Fruit fly (Drosophila melanogaster) whole organism, embryonic: ENCODE measurements around the gene CG8097.

Source experiments
- Aef1 ChIP-seq: fragments of 200-800 bp; sonication (Bioruptor generic); IDR thresholded peaks from 3 replicates; pipeline ENCODE4 v1.3.6; 2022; ENCODE audit warnings: missing biosample characterization, missing genetic modification characterization
- Atf3 ChIP-seq: fragments of 200-800 bp; sonication (Bioruptor generic); optimal IDR thresholded peaks from 3 replicates; lab custom pipeline; 2016; ENCODE audit warnings: missing biosample characterization, missing genetic modification characterization
- Blimp-1 ChIP-seq: fragments of 200-800 bp; sonication (Bioruptor generic); optimal IDR thresholded peaks from 3 replicates; lab custom pipeline; 2018; ENCODE audit warnings: missing biosample characterization, missing genetic modification characterization, mild to moderate bottlenecking, moderate library complexity, missing genetic modification reagents
- CG10321 ChIP-seq: fragments of 200-800 bp; sonication (Bioruptor generic); IDR thresholded peaks from 2 replicates; pipeline ENCODE4 v1.3.6; 2022; ENCODE audit warnings: missing biosample characterization, missing genetic modification characterization
- CG10565 ChIP-seq: fragments of 200-800 bp; sonication (Bioruptor generic); optimal IDR thresholded peaks from 3 replicates; lab custom pipeline; 2016; ENCODE audit warnings: missing biosample characterization, mild to moderate bottlenecking, missing genetic modification characterization
- CG12299 ChIP-seq: fragments of 200-800 bp; sonication (Bioruptor generic); optimal IDR thresholded peaks from 2 replicates; lab custom pipeline; 2018; ENCODE audit warnings: missing biosample characterization, mild to moderate bottlenecking, missing genetic modification characterization
- CG13775 ChIP-seq: fragments of 200-800 bp; sonication (Bioruptor generic); optimal IDR thresholded peaks from 3 replicates; lab custom pipeline; 2017; ENCODE audit warnings: missing biosample characterization, mild to moderate bottlenecking, missing genetic modification characterization
- CG14441 ChIP-seq: fragments of 200-800 bp; sonication (Bioruptor generic); IDR thresholded peaks from 2 replicates; pipeline ENCODE4 v1.3.6; 2022; ENCODE audit warnings: missing biosample characterization, missing genetic modification characterization
- CG14667 ChIP-seq: fragments of 200-800 bp; sonication (Bioruptor generic); IDR thresholded peaks from 2 replicates; pipeline ENCODE4 v1.3.6; 2022; ENCODE audit warnings: missing biosample characterization, missing genetic modification characterization
- CG1647 ChIP-seq: fragments of 200-800 bp; sonication (Bioruptor generic); optimal IDR thresholded peaks from 3 replicates; lab custom pipeline; 2016; ENCODE audit warnings: missing biosample characterization, missing genetic modification characterization
- CG17361 ChIP-seq: fragments of 200-800 bp; sonication (Bioruptor generic); IDR thresholded peaks from 3 replicates; pipeline ENCODE4 v1.3.6; 2022; ENCODE audit warnings: missing biosample characterization, missing genetic modification characterization
- CG18599 ChIP-seq: fragments of 200-800 bp; sonication (Bioruptor generic); optimal IDR thresholded peaks from 3 replicates; lab custom pipeline; 2017; ENCODE audit warnings: missing biosample characterization, missing genetic modification characterization, mild to moderate bottlenecking, moderate library complexity, missing genetic modification reagents
- CG18619 ChIP-seq: fragments of 200-800 bp; sonication (Bioruptor generic); optimal IDR thresholded peaks from 3 replicates; lab custom pipeline; 2017; ENCODE audit warnings: missing biosample characterization, mild to moderate bottlenecking, missing genetic modification characterization
- CG2120 ChIP-seq: fragments of 200-800 bp; sonication (Bioruptor generic); optimal IDR thresholded peaks from 3 replicates; lab custom pipeline; 2016; ENCODE audit warnings: missing biosample characterization, missing genetic modification characterization
- CG31365 ChIP-seq: fragments of 200-800 bp; sonication (Bioruptor generic); optimal IDR thresholded peaks from 2 replicates; lab custom pipeline; 2018; ENCODE audit warnings: missing biosample characterization, mild to moderate bottlenecking, missing genetic modification characterization
- CG32767 ChIP-seq: fragments of 200-800 bp; sonication (Bioruptor generic); IDR thresholded peaks from 2 replicates; pipeline ENCODE4 v1.3.6; 2022; ENCODE audit warnings: missing biosample characterization, missing genetic modification characterization
- CG34224 ChIP-seq: fragments of 200-800 bp; sonication (Bioruptor generic); IDR thresholded peaks from 3 replicates; pipeline ENCODE4 v1.3.6; 2022; ENCODE audit warnings: missing biosample characterization, missing genetic modification characterization; ENCODE audit not compliant: partially characterized antibody
- CG4707 ChIP-seq: fragments of 200-800 bp; sonication (Bioruptor generic); optimal IDR thresholded peaks from 2 replicates; lab custom pipeline; 2018; ENCODE audit warnings: missing biosample characterization, mild to moderate bottlenecking, missing genetic modification characterization, moderate library complexity
- CG6791 ChIP-seq: fragments of 200-800 bp; sonication (Bioruptor generic); IDR thresholded peaks from 3 replicates; pipeline ENCODE4 v1.3.6; 2022; ENCODE audit warnings: missing biosample characterization, missing genetic modification characterization; ENCODE audit not compliant: partially characterized antibody
- CG7357 ChIP-seq: fragments of 200-800 bp; sonication (Bioruptor generic); IDR thresholded peaks from 3 replicates; pipeline ENCODE4 v1.3.6; 2022; ENCODE audit warnings: missing biosample characterization, missing genetic modification characterization
- CG7839 ChIP-seq: fragments of 200-800 bp; sonication (Bioruptor generic); optimal IDR thresholded peaks from 3 replicates; lab custom pipeline; 2018; ENCODE audit warnings: missing biosample characterization, mild to moderate bottlenecking, missing genetic modification characterization, moderate library complexity
- CG8089 ChIP-seq: fragments of 200-800 bp; sonication (Bioruptor generic); optimal IDR thresholded peaks from 3 replicates; lab custom pipeline; 2016; ENCODE audit warnings: missing biosample characterization, missing genetic modification characterization
- CG9609 ChIP-seq: fragments of 200-800 bp; sonication (Bioruptor generic); optimal IDR thresholded peaks from 3 replicates; lab custom pipeline; 2016; ENCODE audit warnings: missing biosample characterization, missing genetic modification characterization
- CG9932 ChIP-seq: fragments of 200-800 bp; sonication (Bioruptor generic); IDR thresholded peaks from 2 replicates; pipeline ENCODE4 v1.3.6; 2022; ENCODE audit warnings: missing biosample characterization, missing genetic modification characterization
- CHES-1-like ChIP-seq: fragments of 200-800 bp; sonication (Bioruptor generic); optimal IDR thresholded peaks from 2 replicates; lab custom pipeline; 2016; ENCODE audit warnings: missing biosample characterization, missing genetic modification characterization
- Dip3 ChIP-seq: fragments of 200-800 bp; sonication (Bioruptor generic); optimal IDR thresholded peaks from 3 replicates; lab custom pipeline; 2016; ENCODE audit warnings: missing biosample characterization, missing genetic modification characterization
- Dp ChIP-seq: fragments of 200-800 bp; sonication (Bioruptor generic); optimal IDR thresholded peaks from 2 replicates; lab custom pipeline; 2018; ENCODE audit warnings: missing biosample characterization, mild to moderate bottlenecking, missing genetic modification characterization, moderate library complexity
- H2.0 ChIP-seq: fragments of 200-800 bp; sonication (Bioruptor generic); IDR thresholded peaks from 2 replicates; pipeline ENCODE4 v1.3.6; 2022; ENCODE audit warnings: missing biosample characterization, missing genetic modification characterization
- HLH3B ChIP-seq: fragments of 200-800 bp; sonication (Bioruptor generic); IDR thresholded peaks from 2 replicates; pipeline ENCODE4 v1.3.6; 2022; ENCODE audit warnings: missing biosample characterization, missing genetic modification characterization
- Hand ChIP-seq: fragments of 200-800 bp; sonication (Bioruptor generic); optimal IDR thresholded peaks from 2 replicates; lab custom pipeline; 2017; ENCODE audit warnings: mild to moderate bottlenecking, missing biosample characterization, missing genetic modification reagents, missing genetic modification characterization
- Lpt ChIP-seq: fragments of >200 bp; optimal IDR thresholded peaks from 2 replicates; lab custom pipeline; 2018; ENCODE audit warnings: missing biosample characterization, missing genetic modification characterization
- Poxn ChIP-seq: fragments of 200-800 bp; sonication (Bioruptor generic); IDR thresholded peaks from 2 replicates; pipeline ENCODE4 v1.3.6; 2022; ENCODE audit warnings: missing biosample characterization, missing genetic modification characterization
- ac ChIP-seq: fragments of 200-800 bp; sonication (Bioruptor generic); optimal IDR thresholded peaks from 3 replicates; lab custom pipeline; 2017; ENCODE audit warnings: missing biosample characterization, mild to moderate bottlenecking, missing genetic modification characterization
- al ChIP-seq: fragments of 200-800 bp; sonication (Bioruptor generic); IDR thresholded peaks from 2 replicates; pipeline ENCODE4 v1.3.6; 2022; ENCODE audit warnings: missing biosample characterization, missing genetic modification characterization
- ash1 ChIP-seq: fragments of 200-800 bp; sonication (Bioruptor generic); optimal IDR thresholded peaks from 2 replicates; lab custom pipeline; 2018; ENCODE audit warnings: missing biosample characterization, mild to moderate bottlenecking, missing genetic modification characterization
- bcd ChIP-seq: fragments of 200-800 bp; sonication (Bioruptor generic); optimal IDR thresholded peaks from 2 replicates; lab custom pipeline; 2017; ENCODE audit warnings: missing biosample characterization, mild to moderate bottlenecking, missing genetic modification characterization
- crc ChIP-seq: fragments of 200-800 bp; sonication (Bioruptor generic); optimal IDR thresholded peaks from 2 replicates; lab custom pipeline; 2016; ENCODE audit warnings: missing biosample characterization, missing genetic modification characterization
- dan ChIP-seq: fragments of 200-800 bp; sonication (Bioruptor generic); IDR thresholded peaks from 2 replicates; pipeline ENCODE4 v1.3.6; 2022; ENCODE audit warnings: missing biosample characterization, missing genetic modification characterization
- disco-r ChIP-seq: fragments of 200-800 bp; sonication (Bioruptor generic); optimal IDR thresholded peaks from 2 replicates; lab custom pipeline; 2016; ENCODE audit warnings: missing biosample characterization, missing genetic modification characterization
- dmrt11E ChIP-seq: fragments of 200-800 bp; sonication (Bioruptor generic); optimal IDR thresholded peaks from 3 replicates; lab custom pipeline; 2018; ENCODE audit warnings: missing biosample characterization, mild to moderate bottlenecking, missing genetic modification characterization, moderate library complexity
- exex ChIP-seq: fragments of 200-800 bp; sonication (Bioruptor generic); optimal IDR thresholded peaks from 4 replicates; lab custom pipeline; 2018; ENCODE audit warnings: missing biosample characterization, mild to moderate bottlenecking, missing genetic modification characterization, moderate library complexity
- fd64A ChIP-seq: fragments of 200-800 bp; sonication (Bioruptor generic); optimal IDR thresholded peaks from 3 replicates; lab custom pipeline; 2018; ENCODE audit warnings: missing biosample characterization, mild to moderate bottlenecking, missing genetic modification characterization
- gfzf ChIP-seq: fragments of 200-800 bp; sonication (Bioruptor generic); optimal IDR thresholded peaks from 2 replicates; lab custom pipeline; 2016; ENCODE audit warnings: missing biosample characterization, mild to moderate bottlenecking, missing genetic modification characterization, moderate library complexity
- grau ChIP-seq: fragments of 200-800 bp; optimal IDR thresholded peaks from 3 replicates; lab custom pipeline; 2019; ENCODE audit warnings: missing biosample characterization, mild to moderate bottlenecking, missing genetic modification characterization, moderate library complexity
- gro ChIP-seq: fragments of 200-800 bp; sonication (Bioruptor generic); optimal IDR thresholded peaks from 2 replicates; lab custom pipeline; 2016; ENCODE audit warnings: missing biosample characterization, missing genetic modification characterization
- hkb ChIP-seq, 2 experiments: fragments of 200-800 bp in 1 of 2; fragments of >200 bp in 1 of 2; sonication (Bioruptor generic) in 1 of 2; IDR thresholded peaks in 1 of 2; optimal IDR thresholded peaks in 1 of 2; 2 replicates each; pipeline versions ENCODE4 v1.3.6 to Lab custom; 2017 to 2022; ENCODE audit warnings: missing biosample characterization in 1 of 2, missing genetic modification characterization in 1 of 2
- kni ChIP-seq: fragments of 200-800 bp; sonication (Bioruptor generic); optimal IDR thresholded peaks from 3 replicates; lab custom pipeline; 2017; ENCODE audit warnings: mild to moderate bottlenecking, missing biosample characterization, missing genetic modification reagents, missing genetic modification characterization
- lilli ChIP-seq: fragments of 200-800 bp; sonication (Bioruptor generic); optimal IDR thresholded peaks from 3 replicates; lab custom pipeline; 2016; ENCODE audit warnings: missing biosample characterization, missing genetic modification characterization
- sens-2 ChIP-seq: fragments of 200-800 bp; sonication (Bioruptor generic); IDR thresholded peaks from 2 replicates; pipeline ENCODE4 v1.3.6; 2022; ENCODE audit warnings: missing biosample characterization, missing genetic modification characterization
- trh ChIP-seq: fragments of 200-800 bp; sonication (Bioruptor generic); optimal IDR thresholded peaks from 2 replicates; lab custom pipeline; 2016; ENCODE audit warnings: missing biosample characterization, missing genetic modification characterization
- zfh1 ChIP-seq: fragments of 200-800 bp; sonication (Bioruptor generic); IDR thresholded peaks from 3 replicates; pipeline ENCODE4 v1.3.6; 2022; ENCODE audit warnings: missing biosample characterization, missing genetic modification characterization

Gene CG8097

DNA sequence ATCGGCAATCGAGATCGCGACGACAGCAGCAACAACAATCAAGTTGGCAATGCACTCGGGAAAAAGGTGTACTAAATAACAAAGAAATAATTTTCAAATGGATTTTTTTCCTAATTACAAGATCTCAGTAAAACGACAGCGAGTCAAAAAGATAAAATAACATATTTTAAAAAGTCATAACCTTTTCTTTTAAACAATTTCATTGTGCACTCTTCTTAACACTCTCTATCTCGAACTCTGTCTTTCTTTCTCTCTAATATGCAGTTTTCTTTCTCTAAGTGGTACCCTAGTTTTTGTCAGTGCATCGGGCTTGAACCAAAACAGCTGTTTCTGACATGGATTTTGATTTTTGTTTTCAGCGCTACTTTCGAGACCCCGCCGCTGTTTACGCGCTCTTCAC lies 33.9 kb upstream of the CG8097 start (continued):
- TF ChIP-seq CG9609 (peak; percentile 70), Dip3 (GFP tag; lab: Kevin White, UChicago) (peak; percentile 54), Blimp-1 (GFP tag; lab: Kevin White, UChicago) (peak; percentile 67), gro (peak; percentile 66), disco-r (peak; percentile 28), dan (GFP tag; lab: Robert Waterston, UW) (no peak), CG17361 (GFP tag; lab: Robert Waterston, UW) (peak; percentile 89), exex (tag; lab: Kevin White, UChicago) (peak; percentile 28), crc (GFP tag; lab: Kevin White, UChicago) (peak; percentile 40), trh (peak; percentile 2), dmrt11E (tag; lab: Kevin White, UChicago) (peak; percentile 6), al (GFP tag; lab: Robert Waterston, UW) (peak; percentile 71), kni (GFP tag; lab: Kevin White, UChicago) (no peak), CG34224 (GFP tag; lab: Robert Waterston, UW) (no peak), bcd (GFP tag; lab: Kevin White, UChicago) (peak; percentile 78), CG32767 (GFP tag; lab: Robert Waterston, UW) (no peak; the same call in 1 of the 2 replicates), sens-2 (GFP tag; lab: Robert Waterston, UW) (0 out of 2 replicates have a peak, but pooled peaks have one; percentile 28), HLH3B (peak; percentile 71), hkb (optimal IDR thresholded peaks at IDR 0.05; lab: Kevin White, UChicago) (no peak), hkb (GFP tag; IDR thresholded peaks at IDR 0.05; lab: Robert Waterston, UW) (peak; percentile 72), CG1647 (GFP tag; lab: Kevin White, UChicago) (peak; percentile 39), CG18599 (GFP tag; lab: Kevin White, UChicago) (peak; percentile 77), Aef1 (peak; percentile 76), CG8089 (GFP tag; lab: Kevin White, UChicago) (peak; percentile 57), CG14441 (peak; percentile 78), Dp (GFP tag; lab: Kevin White, UChicago) (no peak), Poxn (0 out of 2 replicates have a peak, but pooled peaks have one; percentile 44), CG7357 (GFP tag; lab: Robert Waterston, UW) (peak; percentile 74; the same call in 2 of the 3 replicates), lilli (peak; percentile 77), CG10565 (GFP tag; lab: Kevin White, UChicago) (no peak), CG12299 (peak; percentile 59), ac (GFP tag; lab: Kevin White, UChicago) (no peak), CG10321 (GFP tag; lab: Robert Waterston, UW) (no peak), CG13775 (GFP tag; lab: Kevin White, UChicago) (peak; percentile 69), CG7839 (tag; lab: Kevin White, UChicago) (peak; percentile 88), CG31365 (no peak), grau (tag; lab: Kevin White, UChicago) (peak; percentile 87), CG18619 (GFP tag; lab: Kevin White, UChicago) (peak; percentile 74), fd64A (peak; percentile 3), CG2120 (GFP tag; lab: Kevin White, UChicago) (peak; percentile 81), gfzf (no peak), Hand (GFP tag; lab: Kevin White, UChicago) (peak; percentile 44), Atf3 (GFP tag; lab: Kevin White, UChicago) (peak; percentile 12), CG9932 (GFP tag; lab: Robert Waterston, UW) (peak; percentile 81), CG4707 (GFP tag; lab: Kevin White, UChicago) (no peak), ash1 (GFP tag; lab: Kevin White, UChicago) (no peak), Lpt (GFP tag; lab: Kevin White, UChicago) (no peak), CHES-1-like (GFP tag; lab: Kevin White, UChicago) (peak; percentile 67), H2.0 (peak; percentile 61), CG14667 (GFP tag; lab: Robert Waterston, UW) (peak; percentile 71), CG6791 (no peak), zfh1 (GFP tag; lab: Robert Waterston, UW) (0 out of 3 replicates have a peak, but pooled peaks have one; percentile 52)
